Fruit fly (Drosophila melanogaster) whole organism, adult: ENCODE data around the gene Ubc87F.
A peak's percentile ranks its signal among the peaks of the same experiment; 100 is the strongest.

Experiments
- CG11617 ChIP-seq: fragments of 200-800 bp; sonication (Bioruptor generic); optimal IDR thresholded peaks from 2 replicates; lab custom pipeline; 2017; ENCODE audit warnings: mild to moderate bottlenecking, missing biosample characterization, missing genetic modification reagents, missing genetic modification characterization
- CG12768 ChIP-seq: fragments of 200-800 bp; sonication (Bioruptor generic); optimal IDR thresholded peaks from 2 replicates; lab custom pipeline; 2017; ENCODE audit warnings: missing biosample characterization, missing genetic modification characterization, mild to moderate bottlenecking, moderate library complexity, missing genetic modification reagents
- CG14711 ChIP-seq: fragments of 200-800 bp; sonication (Bioruptor generic); optimal IDR thresholded peaks from 2 replicates; lab custom pipeline; 2018; ENCODE audit warnings: missing biosample characterization, mild to moderate bottlenecking, missing genetic modification characterization, moderate library complexity
- CG1620 ChIP-seq: fragments of 200-800 bp; sonication (Bioruptor generic); optimal IDR thresholded peaks from 2 replicates; lab custom pipeline; 2016; ENCODE audit warnings: missing biosample characterization, missing genetic modification characterization
- CG33017 ChIP-seq: fragments of 200-800 bp; sonication (Bioruptor generic); optimal IDR thresholded peaks from 2 replicates; lab custom pipeline; 2018; ENCODE audit warnings: missing biosample characterization, mild to moderate bottlenecking, missing genetic modification characterization, moderate library complexity
- CG5204 ChIP-seq: fragments of 200-800 bp; sonication (Bioruptor generic); optimal IDR thresholded peaks from 2 replicates; lab custom pipeline; 2016; ENCODE audit warnings: missing biosample characterization, missing genetic modification characterization
- CG7045 ChIP-seq: fragments of 200-800 bp; sonication (Bioruptor generic); optimal IDR thresholded peaks from 2 replicates; lab custom pipeline; 2017; ENCODE audit warnings: missing biosample characterization, mild to moderate bottlenecking, missing genetic modification characterization
- CG7101 ChIP-seq: fragments of 200-800 bp; sonication (Bioruptor generic); optimal IDR thresholded peaks from 2 replicates; lab custom pipeline; 2018; ENCODE audit warnings: missing biosample characterization, mild to moderate bottlenecking, missing genetic modification characterization, moderate library complexity
- Clk ChIP-seq: fragments of 200-800 bp; sonication (Bioruptor generic); optimal IDR thresholded peaks from 2 replicates; lab custom pipeline; 2017; ENCODE audit warnings: missing biosample characterization, missing genetic modification characterization
- Crg-1 ChIP-seq: fragments of 200-800 bp; sonication (Bioruptor generic); optimal IDR thresholded peaks from 2 replicates; lab custom pipeline; 2016; ENCODE audit warnings: missing biosample characterization, missing genetic modification characterization
- Hr96 ChIP-seq: fragments of 200-800 bp; sonication (Bioruptor generic); optimal IDR thresholded peaks from 2 replicates; lab custom pipeline; 2016; ENCODE audit warnings: missing biosample characterization, missing genetic modification characterization
- Mnt ChIP-seq: fragments of 200-800 bp; sonication (Bioruptor generic); optimal IDR thresholded peaks from 2 replicates; lab custom pipeline; 2016; ENCODE audit warnings: missing biosample characterization, mild to moderate bottlenecking, missing genetic modification characterization
- bab1 ChIP-seq: fragments of 200-800 bp; sonication (Bioruptor generic); optimal IDR thresholded peaks from 3 replicates; lab custom pipeline; 2019; ENCODE audit warnings: missing biosample characterization, mild to moderate bottlenecking, missing genetic modification characterization, moderate library complexity
- cic ChIP-seq: fragments of 200-800 bp; sonication (Bioruptor generic); optimal IDR thresholded peaks from 2 replicates; lab custom pipeline; 2017; ENCODE audit warnings: missing biosample characterization, mild to moderate bottlenecking, missing genetic modification characterization, moderate library complexity
- cnc ChIP-seq, 2 experiments: fragments of >200 bp; optimal IDR thresholded peaks; 2 replicates each; lab custom pipeline; 2017
- kay ChIP-seq: fragments of 200-800 bp; sonication (Bioruptor generic); peaks from one replicate; lab custom pipeline; 2016; ENCODE audit warnings: missing biosample characterization, missing genetic modification characterization, borderline replicate concordance
- ovo ChIP-seq: fragments of 200-800 bp; sonication (Bioruptor generic); optimal IDR thresholded peaks from 2 replicates; lab custom pipeline; 2016; ENCODE audit warnings: missing biosample characterization, missing genetic modification characterization
- pad ChIP-seq: fragments of 200-800 bp; sonication (Bioruptor generic); optimal IDR thresholded peaks from 3 replicates; lab custom pipeline; 2017; ENCODE audit warnings: missing biosample characterization, missing genetic modification characterization, mild to moderate bottlenecking, moderate library complexity, missing genetic modification reagents
- tj ChIP-seq: fragments of 200-800 bp; sonication (Bioruptor generic); optimal IDR thresholded peaks from 3 replicates; lab custom pipeline; 2017; ENCODE audit warnings: missing biosample characterization, mild to moderate bottlenecking, missing genetic modification characterization, moderate library complexity
- toe ChIP-seq: fragments of 200-800 bp; sonication (Bioruptor generic); optimal IDR thresholded peaks from 2 replicates; lab custom pipeline; 2016; ENCODE audit warnings: missing biosample characterization, missing genetic modification characterization

The Ubc87F gene

DNA sequence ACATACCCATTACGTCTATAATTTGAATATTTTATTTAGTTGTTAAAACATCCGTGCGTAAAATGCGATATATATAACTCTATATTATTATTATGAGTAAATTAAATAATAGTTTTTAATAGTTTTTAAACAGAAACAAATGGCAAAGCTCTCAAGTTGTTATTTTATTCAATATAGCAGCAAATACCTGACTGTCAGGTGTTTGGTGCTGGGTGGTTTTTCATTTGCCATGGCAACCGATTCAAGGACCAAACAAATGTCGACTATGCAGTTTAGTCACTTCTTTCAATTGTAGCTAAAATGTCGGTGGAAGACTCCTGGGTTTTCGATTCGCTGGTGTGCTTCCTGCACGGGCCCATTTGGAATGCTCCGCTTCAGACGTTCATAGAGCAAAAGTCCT lies 24.2 kb downstream of the Ubc87F start, which contains the start of gene CG14367:
Gene CG14367, plus strand, starts transcription at position 301 of the 400 bp plus-strand sequence.
- TF ChIP-seq kay (GFP tag; lab: Kevin White, UChicago) (no peak), cic (no peak), CG14711 (tag; lab: Kevin White, UChicago) (no peak), CG11617 (GFP tag; lab: Kevin White, UChicago) (no peak), pad (GFP tag; lab: Kevin White, UChicago) (no peak), tj (GFP tag; lab: Kevin White, UChicago) (no peak), CG1620 (GFP tag; lab: Kevin White, UChicago) (no peak), Mnt (no peak), CG33017 (tag; lab: Kevin White, UChicago) (no peak), ovo (no peak), CG5204 (GFP tag; lab: Kevin White, UChicago) (no peak), CG7045 (no peak), Crg-1 (no peak), cnc (optimal IDR thresholded peaks at IDR 0.05; lab: Kevin White, UChicago) (no peak), Hr96 (no peak), bab1 (GFP tag; lab: Kevin White, UChicago) (no peak)

- TF ChIP-seq CG33017 (tag; lab: Kevin White, UChicago) (peak; percentile 64), kay (GFP tag; lab: Kevin White, UChicago) (peak; percentile 99), cnc (optimal IDR thresholded peaks at IDR 0.05; lab: Kevin White, UChicago) (no peak), toe (GFP tag; lab: Kevin White, UChicago) (peak; percentile 25), CG7101 (tag; lab: Kevin White, UChicago) (peak; percentile 76), CG1620 (GFP tag; lab: Kevin White, UChicago) (peak; percentile 8), CG7045 (peak; percentile 77), CG11617 (GFP tag; lab: Kevin White, UChicago) (peak; percentile 65), Mnt (peak; percentile 92), CG5204 (GFP tag; lab: Kevin White, UChicago) (no peak), bab1 (GFP tag; lab: Kevin White, UChicago) (no peak), Clk (GFP tag; lab: Kevin White, UChicago) (peak; percentile 30), Crg-1 (peak; percentile 32), pad (GFP tag; lab: Kevin White, UChicago) (peak; percentile 52), Hr96 (peak; percentile 57), CG14711 (tag; lab: Kevin White, UChicago) (no peak), cic (peak; percentile 100), CG12768 (peak; percentile 84), tj (GFP tag; lab: Kevin White, UChicago) (no peak), ovo (peak; percentile 70)
Measured at dm6 chr3R:13686371-13687211, 31.4 kb downstream of the Ubc87F start, which contains the start of gene omd. TSS of gene omd (minus strand) at chr3R:13687210.

- TF ChIP-seq Crg-1 = no peak
- no peak for TF ChIP-seq toe (GFP tag; lab: Kevin White, UChicago)
- peak; percentile 76 for TF ChIP-seq tj (GFP tag; lab: Kevin White, UChicago)
- no peak for TF ChIP-seq bab1 (GFP tag; lab: Kevin White, UChicago)
- TF ChIP-seq CG12768 = no peak
- TF ChIP-seq CG1620 (GFP tag; lab: Kevin White, UChicago) = no peak
Measured at dm6 chr3R:13685969-13686368, 32.0 kb downstream of the Ubc87F start.

DNA sequence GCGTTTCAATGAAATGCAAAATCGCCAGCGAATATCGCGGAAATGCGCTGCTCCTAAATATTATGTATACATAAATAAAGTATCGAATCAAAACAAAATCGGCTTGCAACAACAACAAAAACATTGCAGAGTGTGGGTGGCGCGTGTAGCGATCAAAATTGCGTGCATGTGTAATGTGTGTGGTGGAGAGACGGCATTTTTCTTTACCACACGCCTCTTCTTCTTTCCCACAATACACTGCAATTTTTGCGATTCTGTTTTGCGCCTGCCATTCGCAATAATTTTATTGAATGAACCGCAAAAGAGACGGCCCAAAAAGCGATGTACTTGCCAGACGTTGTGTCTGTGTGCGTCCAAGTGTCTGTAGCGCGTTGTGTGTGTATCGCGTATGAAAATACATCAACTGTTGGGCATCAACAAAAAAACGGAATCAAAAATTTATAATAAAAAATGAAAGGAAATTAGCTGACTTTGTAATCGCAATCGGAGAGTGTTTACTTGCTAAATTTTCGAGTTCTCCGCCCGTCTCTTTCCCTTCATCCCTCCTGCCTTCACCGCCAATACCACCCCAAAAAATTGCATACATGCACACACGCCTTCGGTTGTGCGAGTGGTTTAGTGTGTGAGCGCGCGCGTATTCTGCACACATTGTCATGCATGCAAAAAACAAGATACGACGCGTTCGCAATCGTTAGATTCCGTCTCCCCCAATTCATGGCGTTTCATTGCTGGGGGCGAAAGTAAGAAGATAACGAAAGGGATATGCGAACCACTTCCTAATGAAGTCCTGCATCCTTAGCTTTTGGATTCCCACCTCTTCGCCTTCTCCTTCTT lies 33.2 kb downstream of the Ubc87F start:
- TF ChIP-seq bab1 (GFP tag; lab: Kevin White, UChicago) (no peak), pad (GFP tag; lab: Kevin White, UChicago) (peak; percentile 18), CG33017 (tag; lab: Kevin White, UChicago) (no peak), Clk (GFP tag; lab: Kevin White, UChicago) (no peak), CG7045 (no peak), CG7101 (tag; lab: Kevin White, UChicago) (no peak), Mnt (peak; percentile 54), Crg-1 (no peak), CG1620 (GFP tag; lab: Kevin White, UChicago) (no peak), cnc (optimal IDR thresholded peaks at IDR 0.05; lab: Kevin White, UChicago) (no peak), kay (GFP tag; lab: Kevin White, UChicago) (no peak), CG11617 (GFP tag; lab: Kevin White, UChicago) (no peak), tj (GFP tag; lab: Kevin White, UChicago) (peak; percentile 94), ovo (no peak), Hr96 (no peak), CG14711 (tag; lab: Kevin White, UChicago) (no peak), CG5204 (GFP tag; lab: Kevin White, UChicago) (no peak), toe (GFP tag; lab: Kevin White, UChicago) (no peak), CG12768 (peak; percentile 23), cic (peak; percentile 81)
